Fruit fly (Drosophila melanogaster): ENCODE results near the gene numb.

The numb gene

dm6 chr2L:9437216-9437715 is at the start of gene numb:
TSS of gene numb (plus strand) at chr2L:9437469.
- TF ChIP-seq noc (tag; optimal IDR thresholded peaks at IDR 0.05), result no peak

DNA sequence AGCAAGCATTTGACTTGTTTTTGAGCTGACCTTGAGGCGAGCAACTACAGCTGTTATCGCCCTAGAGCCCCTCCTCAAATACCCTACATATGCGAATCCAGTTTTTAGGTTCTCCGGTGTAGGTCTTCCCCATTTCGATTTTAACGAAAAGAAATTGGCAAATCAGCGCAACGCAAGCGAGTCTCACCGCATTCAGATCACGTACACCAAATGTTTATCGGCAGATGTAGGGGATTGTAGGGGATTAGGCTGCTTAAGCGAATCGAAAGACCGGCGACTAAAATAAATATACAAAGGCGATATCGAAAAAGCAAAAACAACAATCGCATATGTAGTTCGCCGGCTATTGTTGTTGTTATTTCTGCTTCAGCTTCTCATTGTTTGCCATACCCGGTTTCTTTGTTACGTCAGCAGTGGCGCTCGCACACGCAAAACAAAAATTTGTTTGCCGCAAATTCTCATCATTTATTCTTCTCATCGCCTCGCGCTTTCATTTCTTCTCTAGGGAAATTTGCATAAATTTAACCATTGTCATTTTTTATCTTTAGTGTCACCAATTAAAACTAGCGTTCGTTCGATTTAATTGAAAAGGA is 49.2 kb upstream of the numb start:
- peak; percentile 76 for TF ChIP-seq noc (tag; optimal IDR thresholded peaks at IDR 0.05)

- peak; percentile 64 for TF ChIP-seq noc (tag; optimal IDR thresholded peaks at IDR 0.05)
Measured at dm6 chr2L:9388924-9389765, 48.1 kb upstream of the numb start.

dm6 chr2L:9396396-9396795 is 40.9 kb upstream of the numb start:
- no peak for TF ChIP-seq noc (tag; optimal IDR thresholded peaks at IDR 0.05)

DNA sequence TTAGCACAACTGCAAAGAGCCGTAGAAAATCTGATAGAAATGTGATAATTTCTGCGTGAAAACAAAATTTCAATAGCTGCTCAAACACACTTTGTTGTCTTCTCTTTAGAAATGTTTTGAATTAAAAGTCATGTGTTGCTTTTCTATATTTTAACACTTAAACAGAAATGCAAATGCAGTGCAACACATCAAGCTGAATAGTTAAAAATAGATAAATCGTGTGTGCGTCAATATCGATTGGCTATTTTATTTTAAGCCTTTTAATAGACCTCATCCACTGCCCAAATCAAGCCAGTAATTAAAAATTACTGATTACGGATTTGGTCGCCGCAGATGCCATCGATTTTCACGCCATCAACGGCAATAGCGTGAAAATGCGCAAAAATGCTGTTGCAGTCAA is 39.4 kb upstream of the numb start, which contains the start of gene CG4438:
TSS of gene CG4438 (minus strand) at position 101 of the 400 bp plus-strand sequence.
- no peak for TF ChIP-seq noc (tag; optimal IDR thresholded peaks at IDR 0.05)

- TF ChIP-seq noc (tag; optimal IDR thresholded peaks at IDR 0.05), result no peak
Measured at dm6 chr2L:9400153-9400552, 37.1 kb upstream of the numb start.

DNA sequence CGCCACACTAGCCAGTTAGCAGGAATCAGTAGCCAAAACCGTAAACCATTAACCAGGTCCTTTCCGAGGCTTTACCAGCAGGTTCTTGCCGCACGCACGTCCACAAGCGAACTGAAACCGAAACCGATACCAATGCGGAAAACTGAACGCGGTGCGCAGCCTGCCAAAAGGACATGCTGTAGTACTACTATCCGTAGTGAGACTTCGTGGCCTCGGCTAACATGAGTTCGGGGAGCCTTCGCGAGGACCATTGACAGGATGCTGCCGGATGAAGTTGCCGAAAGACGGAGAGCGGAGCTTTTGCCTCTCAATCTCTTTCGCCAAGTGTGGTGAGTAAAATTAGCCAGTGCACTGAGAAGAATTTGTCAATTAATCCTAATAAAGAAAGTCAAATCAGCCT is 22.2 kb upstream of the numb start, which contains the start of gene Shawl:
TSS of gene Shawl (minus strand) at position 104 of the 400 bp plus-strand sequence.
- TF ChIP-seq noc (tag; optimal IDR thresholded peaks at IDR 0.05), result no peak

dm6 chr2L:9416244-9416758 is 21.0 kb upstream of the numb start, which contains the start of gene Mco1:
TSS of gene Mco1 (plus strand) at chr2L:9416588.
- TF ChIP-seq noc (tag; optimal IDR thresholded peaks at IDR 0.05), result no peak

dm6 chr2L:9420660-9421059 is 16.6 kb upstream of the numb start:
- TF ChIP-seq noc (tag; optimal IDR thresholded peaks at IDR 0.05), result no peak

- TF ChIP-seq noc (tag; optimal IDR thresholded peaks at IDR 0.05), result no peak
Measured at dm6 chr2L:9421312-9421711, 16.0 kb upstream of the numb start.

DNA sequence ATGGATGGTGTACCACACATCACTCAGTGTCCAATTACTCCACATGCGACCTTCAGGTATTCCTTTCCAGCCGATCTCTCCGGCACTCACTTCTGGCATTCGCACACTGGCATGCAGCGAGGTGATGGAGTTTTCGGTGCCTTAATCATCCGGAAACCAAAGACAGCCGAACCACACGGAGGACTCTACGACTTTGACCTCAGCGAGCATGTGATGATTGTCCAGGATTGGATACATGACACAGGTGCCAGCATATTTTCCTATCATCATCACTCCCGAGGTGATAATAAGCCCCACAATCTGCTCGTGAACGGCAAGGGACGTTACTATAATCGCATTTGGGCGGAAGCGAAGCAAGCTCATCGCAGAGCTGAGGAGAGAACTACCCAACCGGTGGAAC is 13.1 kb upstream of the numb start:
- TF ChIP-seq noc (tag; optimal IDR thresholded peaks at IDR 0.05), result no peak

DNA sequence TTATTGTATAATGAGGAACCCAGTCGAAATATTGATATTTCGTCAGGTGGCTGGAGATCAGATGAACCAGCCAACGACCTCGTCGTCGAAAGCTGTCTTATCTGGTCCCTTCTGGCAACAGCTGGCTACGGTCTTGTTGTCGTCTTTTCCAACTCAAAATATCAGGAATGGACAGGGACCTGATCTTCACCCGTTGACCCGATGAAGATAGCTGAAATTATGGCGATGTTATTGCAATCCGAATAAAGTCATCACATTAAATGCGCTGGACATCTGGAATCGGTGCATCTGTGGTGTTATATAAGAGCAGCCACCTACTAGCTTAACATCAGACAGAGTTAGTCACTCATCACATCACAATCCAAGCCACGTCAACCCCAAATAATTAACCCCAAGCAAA is 10.7 kb upstream of the numb start, which contains the start of gene Fbp2:
TSS of gene Fbp2 (plus strand) at position 251 of the 400 bp plus-strand sequence.
- no peak for TF ChIP-seq noc (tag; optimal IDR thresholded peaks at IDR 0.05)

- TF ChIP-seq noc (tag; optimal IDR thresholded peaks at IDR 0.05), result no peak
Measured at dm6 chr2L:9427570-9427969, 9.7 kb upstream of the numb start, which contains the start of gene CG42847. TSS of gene CG42847 (plus strand) at chr2L:9427870.

dm6 chr2L:9430992-9431602 is 6.2 kb upstream of the numb start, which contains the start of the genes FucTB and scat:
TSS of gene FucTB (minus strand) at chr2L:9431052.
TSS of gene scat (plus strand) at chr2L:9431405.
- peak; percentile 80 for TF ChIP-seq noc (tag; optimal IDR thresholded peaks at IDR 0.05)

- TF ChIP-seq noc (tag; optimal IDR thresholded peaks at IDR 0.05), result no peak
Measured at dm6 chr2L:9435099-9435498, 2.2 kb upstream of the numb start, which contains the start of gene CG3769. TSS of gene CG3769 (plus strand) at chr2L:9435399.

dm6 chr2L:9436504-9436903 is 765 bp upstream of the numb start, which contains the start of gene RpS28-like:
TSS of gene RpS28-like (plus strand) at chr2L:9436804.
- TF ChIP-seq noc (tag; optimal IDR thresholded peaks at IDR 0.05), result no peak
